Fruit fly (Drosophila melanogaster) whole organism, embryonic: Measurements from ENCODE around the gene CG13248.
A peak's percentile ranks its signal among the peaks of the same experiment; 100 is the strongest.

Experiments used
- ATbp ChIP-seq: fragments of 200-800 bp; sonication (Bioruptor generic); optimal IDR thresholded peaks from 2 replicates; lab custom pipeline; 2017; ENCODE audit warnings: missing biosample characterization, mild to moderate bottlenecking, missing genetic modification characterization, missing genetic modification reagents
- BEAF-32 ChIP-seq: fragments of 200-800 bp; sonication (Bioruptor generic); optimal IDR thresholded peaks from 3 replicates; lab custom pipeline; 2017; ENCODE audit warnings: missing biosample characterization, missing genetic modification characterization, mild to moderate bottlenecking, moderate library complexity, missing genetic modification reagents
- CG10431 ChIP-seq: fragments of 200-800 bp; sonication (Bioruptor generic); optimal IDR thresholded peaks from 3 replicates; lab custom pipeline; 2018; ENCODE audit warnings: missing biosample characterization, mild to moderate bottlenecking, missing genetic modification characterization
- CG11093 ChIP-seq: fragments of 200-800 bp; sonication (Bioruptor generic); IDR thresholded peaks from 3 replicates; pipeline ENCODE4 v1.3.6; 2022; ENCODE audit warnings: missing biosample characterization, missing genetic modification characterization
- CG11504 ChIP-seq: fragments of 200-800 bp; sonication (Bioruptor generic); optimal IDR thresholded peaks from 3 replicates; lab custom pipeline; 2019; ENCODE audit warnings: missing biosample characterization, mild to moderate bottlenecking, missing genetic modification characterization, moderate library complexity
- CG12155 ChIP-seq: fragments of 200-800 bp; sonication (Bioruptor generic); optimal IDR thresholded peaks from 3 replicates; lab custom pipeline; 2016; ENCODE audit warnings: missing biosample characterization, missing genetic modification characterization
- CG13287 ChIP-seq: fragments of 200-800 bp; sonication (Bioruptor generic); IDR thresholded peaks from 2 replicates; pipeline ENCODE4 v1.3.6; 2022; ENCODE audit warnings: missing biosample characterization, missing genetic modification characterization; ENCODE audit not compliant: partially characterized antibody
- CG18476 ChIP-seq: fragments of 200-800 bp; sonication (Bioruptor generic); optimal IDR thresholded peaks from 2 replicates; lab custom pipeline; 2016; ENCODE audit warnings: missing biosample characterization, mild to moderate bottlenecking, missing genetic modification characterization
- CG2120 ChIP-seq: fragments of 200-800 bp; sonication (Bioruptor generic); optimal IDR thresholded peaks from 3 replicates; lab custom pipeline; 2016; ENCODE audit warnings: missing biosample characterization, missing genetic modification characterization
- CG30403 ChIP-seq: fragments of 200-800 bp; sonication (Bioruptor generic); optimal IDR thresholded peaks from 3 replicates; lab custom pipeline; 2016; ENCODE audit warnings: missing biosample characterization, missing genetic modification characterization
- CG3281 ChIP-seq: fragments of 200-800 bp; sonication (Bioruptor generic); optimal IDR thresholded peaks from 3 replicates; lab custom pipeline; 2017; ENCODE audit warnings: missing biosample characterization, mild to moderate bottlenecking, missing genetic modification characterization
- CG4360 ChIP-seq: fragments of 200-800 bp; sonication (Bioruptor generic); IDR thresholded peaks from 2 replicates; pipeline ENCODE4 v1.3.6; 2022; ENCODE audit warnings: missing biosample characterization, missing genetic modification characterization
- CG4424 ChIP-seq: fragments of 200-800 bp; sonication (Bioruptor generic); optimal IDR thresholded peaks from 3 replicates; lab custom pipeline; 2016; ENCODE audit warnings: missing biosample characterization, missing genetic modification characterization
- CG4617 ChIP-seq: fragments of 200-800 bp; sonication (Bioruptor generic); optimal IDR thresholded peaks from 3 replicates; lab custom pipeline; 2016; ENCODE audit warnings: missing biosample characterization, missing genetic modification characterization, borderline replicate concordance
- CG6689 ChIP-seq: fragments of 200-800 bp; sonication (Bioruptor generic); IDR thresholded peaks from 2 replicates; pipeline ENCODE4 v1.3.6; 2022; ENCODE audit warnings: missing biosample characterization, missing genetic modification characterization
- CTCF ChIP-seq: fragments of 200-800 bp; sonication (Bioruptor generic); optimal IDR thresholded peaks from 2 replicates; lab custom pipeline; 2017; ENCODE audit warnings: missing biosample characterization, mild to moderate bottlenecking, missing genetic modification characterization, moderate library complexity
- Dek ChIP-seq: fragments of 200-800 bp; sonication (Bioruptor generic); optimal IDR thresholded peaks from 3 replicates; lab custom pipeline; 2019; ENCODE audit warnings: missing biosample characterization, mild to moderate bottlenecking, missing genetic modification characterization, moderate library complexity
- Doc3 ChIP-seq: fragments of 200-800 bp; sonication (Bioruptor generic); IDR thresholded peaks from 3 replicates; pipeline ENCODE4 v1.3.6; 2022; ENCODE audit warnings: missing biosample characterization, missing genetic modification characterization; ENCODE audit not compliant: partially characterized antibody
- Eip74EF ChIP-seq, 2 experiments: fragments of 200-800 bp in 1 of 2; fragments of >200 bp in 1 of 2; sonication (Bioruptor generic) in 1 of 2; optimal IDR thresholded peaks; 2 replicates each; lab custom pipeline; 2017 to 2019; ENCODE audit warnings: missing biosample characterization in 2 of 2, missing genetic modification characterization in 2 of 2, mild to moderate bottlenecking in 1 of 2, moderate library complexity in 1 of 2
- Fer3 ChIP-seq: fragments of 200-800 bp; sonication (Bioruptor generic); optimal IDR thresholded peaks from 2 replicates; lab custom pipeline; 2018; ENCODE audit warnings: missing biosample characterization, mild to moderate bottlenecking, missing genetic modification characterization, moderate library complexity
- H15 ChIP-seq: fragments of 200-800 bp; sonication (Bioruptor generic); IDR thresholded peaks from 3 replicates; pipeline ENCODE4 v1.3.6; 2022; ENCODE audit warnings: missing biosample characterization, missing genetic modification characterization
- H2.0 ChIP-seq: fragments of 200-800 bp; sonication (Bioruptor generic); IDR thresholded peaks from 2 replicates; pipeline ENCODE4 v1.3.6; 2022; ENCODE audit warnings: missing biosample characterization, missing genetic modification characterization
- HHEX ChIP-seq: fragments of 200-800 bp; sonication (Bioruptor generic); optimal IDR thresholded peaks from 3 replicates; lab custom pipeline; 2017; ENCODE audit warnings: missing biosample characterization, mild to moderate bottlenecking, missing genetic modification characterization, missing genetic modification reagents
- Hsf ChIP-seq: fragments of 200-800 bp; sonication (Bioruptor generic); optimal IDR thresholded peaks from 3 replicates; lab custom pipeline; 2016; ENCODE audit warnings: missing biosample characterization, missing genetic modification characterization
- Lpt ChIP-seq: fragments of >200 bp; optimal IDR thresholded peaks from 2 replicates; lab custom pipeline; 2018; ENCODE audit warnings: missing biosample characterization, missing genetic modification characterization
- Med ChIP-seq: fragments of 200-800 bp; sonication (Bioruptor generic); peaks from one replicate; lab custom pipeline; 2016; ENCODE audit warnings: missing biosample characterization, missing genetic modification characterization, mild to moderate bottlenecking, inconsistent platforms, moderate library complexity
- Meics ChIP-seq: fragments of 200-800 bp; sonication (Bioruptor generic); optimal IDR thresholded peaks from 2 replicates; lab custom pipeline; 2017; ENCODE audit warnings: missing biosample characterization, mild to moderate bottlenecking, missing genetic modification characterization
- Pdp1 ChIP-seq, 2 experiments: fragments of 200-800 bp; sonication (Bioruptor generic); optimal IDR thresholded peaks; 3 replicates each; lab custom pipeline; 2016; ENCODE audit warnings: missing biosample characterization in 2 of 2, missing genetic modification characterization in 2 of 2, mild to moderate bottlenecking in 1 of 2, moderate library complexity in 1 of 2
- Spps ChIP-seq: fragments of 200-800 bp; sonication (Bioruptor generic); optimal IDR thresholded peaks from 2 replicates; lab custom pipeline; 2018; ENCODE audit warnings: missing biosample characterization, mild to moderate bottlenecking, missing genetic modification characterization
- Sry-δ ChIP-seq: fragments of 200-800 bp; sonication (Bioruptor generic); optimal IDR thresholded peaks from 2 replicates; lab custom pipeline; 2016; ENCODE audit warnings: missing biosample characterization, missing genetic modification characterization
- Stat92E ChIP-seq, 3 experiments: fragments of >200 bp in 2 of 3; fragments of 200-800 bp in 1 of 3; sonication (Bioruptor generic) in 1 of 3; optimal IDR thresholded peaks; 2 replicates each; lab custom pipeline; 2017 to 2019; ENCODE audit warnings: missing biosample characterization in 3 of 3, missing genetic modification characterization in 3 of 3, mild to moderate bottlenecking in 1 of 3, moderate library complexity in 1 of 3
- cad ChIP-seq: fragments of >200 bp; optimal IDR thresholded peaks from 2 replicates; lab custom pipeline; 2017; ENCODE audit warnings: missing biosample characterization, missing genetic modification characterization
- caup ChIP-seq: fragments of 200-800 bp; sonication (Bioruptor generic); optimal IDR thresholded peaks from 3 replicates; lab custom pipeline; 2017; ENCODE audit warnings: missing biosample characterization, mild to moderate bottlenecking, missing genetic modification characterization, moderate library complexity; ENCODE audit not compliant: severe bottlenecking
- dmrt99B ChIP-seq: fragments of 200-800 bp; sonication (Bioruptor generic); optimal IDR thresholded peaks from 2 replicates; lab custom pipeline; 2018; ENCODE audit warnings: missing biosample characterization, mild to moderate bottlenecking, missing genetic modification characterization, moderate library complexity
- ind ChIP-seq: fragments of 200-800 bp; sonication (Bioruptor generic); optimal IDR thresholded peaks from 3 replicates; lab custom pipeline; 2016; ENCODE audit warnings: missing biosample characterization, missing genetic modification characterization
- inv ChIP-seq: fragments of 200-800 bp; sonication (Bioruptor generic); IDR thresholded peaks from 2 replicates; pipeline ENCODE4 v1.3.6; 2022; ENCODE audit warnings: missing biosample characterization, missing genetic modification characterization; ENCODE audit not compliant: partially characterized antibody
- lola ChIP-seq, 3 experiments: fragments of >200 bp in 2 of 3; fragments of 200-800 bp in 1 of 3; sonication (Bioruptor generic) in 1 of 3; optimal IDR thresholded peaks; 2 replicates each; lab custom pipeline; 2017 to 2019; ENCODE audit warnings: missing biosample characterization in 3 of 3, missing genetic modification characterization in 3 of 3, mild to moderate bottlenecking in 1 of 3, moderate library complexity in 1 of 3
- maf-S ChIP-seq: fragments of 200-800 bp; sonication (Bioruptor generic); optimal IDR thresholded peaks from 2 replicates; lab custom pipeline; 2016; ENCODE audit warnings: missing biosample characterization, missing genetic modification characterization
- mld ChIP-seq: fragments of 200-800 bp; sonication (Bioruptor generic); IDR thresholded peaks from 3 replicates; pipeline ENCODE4 v1.3.6; 2022; ENCODE audit warnings: missing biosample characterization, missing genetic modification characterization; ENCODE audit not compliant: partially characterized antibody
- nmo ChIP-seq: fragments of 200-800 bp; sonication (Bioruptor generic); optimal IDR thresholded peaks from 2 replicates; lab custom pipeline; 2018; ENCODE audit warnings: missing biosample characterization, mild to moderate bottlenecking, missing genetic modification characterization, moderate library complexity
- nom ChIP-seq: fragments of 200-800 bp; sonication (Bioruptor generic); optimal IDR thresholded peaks from 2 replicates; lab custom pipeline; 2017; ENCODE audit warnings: missing biosample characterization, missing genetic modification characterization, mild to moderate bottlenecking, moderate library complexity, missing genetic modification reagents
- otp ChIP-seq: fragments of 200-800 bp; sonication (Bioruptor generic); IDR thresholded peaks from 3 replicates; pipeline ENCODE4, ENCODE4 v1.3.6; 2022; ENCODE audit warnings: missing biosample characterization, missing genetic modification characterization
- ro ChIP-seq: fragments of 200-800 bp; sonication (Bioruptor generic); IDR thresholded peaks from 2 replicates; pipeline ENCODE4 v1.3.6; 2022; ENCODE audit warnings: missing biosample characterization, missing genetic modification characterization
- run ChIP-seq: fragments of 200-800 bp; sonication (Bioruptor generic); optimal IDR thresholded peaks from 3 replicates; lab custom pipeline; 2018; ENCODE audit warnings: missing biosample characterization, mild to moderate bottlenecking, missing genetic modification characterization
- sob ChIP-seq: fragments of 200-800 bp; sonication (Bioruptor generic); IDR thresholded peaks from 2 replicates; pipeline ENCODE4 v1.3.6; 2022; ENCODE audit warnings: missing biosample characterization, missing genetic modification characterization
- stc ChIP-seq: fragments of 200-800 bp; sonication (Bioruptor generic); IDR thresholded peaks from 2 replicates; pipeline ENCODE4 v1.3.6; 2022; ENCODE audit warnings: missing biosample characterization, missing genetic modification characterization
- ttk ChIP-seq: fragments of 200-800 bp; sonication (Bioruptor generic); IDR thresholded peaks from 2 replicates; pipeline ENCODE4 v2.1.2; 2022; ENCODE audit warnings: missing biosample characterization, missing genetic modification characterization
- unpg ChIP-seq: fragments of 200-800 bp; sonication (Bioruptor generic); optimal IDR thresholded peaks from 3 replicates; lab custom pipeline; 2018; ENCODE audit warnings: missing biosample characterization, mild to moderate bottlenecking, missing genetic modification characterization, moderate library complexity
- vvl ChIP-seq: fragments of 200-800 bp; sonication (Bioruptor generic); IDR thresholded peaks from 2 replicates; pipeline ENCODE4 v1.3.6; 2022; ENCODE audit warnings: missing biosample characterization, missing genetic modification characterization
- wek ChIP-seq: fragments of 200-800 bp; sonication (Bioruptor generic); optimal IDR thresholded peaks from 3 replicates; lab custom pipeline; 2018; ENCODE audit warnings: missing biosample characterization, mild to moderate bottlenecking, missing genetic modification characterization, moderate library complexity

Gene CG13248

dm6 chr3L:20430182-20430581, 19.8 kb upstream of the CG13248 start, which contains the start of gene CG5262 (continued):
- TF ChIP-seq Fer3 (tag; lab: Kevin White, UChicago) (no peak), CG10431 (GFP tag; lab: Kevin White, UChicago) (no peak), CG18476 (GFP tag; lab: Kevin White, UChicago) (no peak), ind (GFP tag; lab: Kevin White, UChicago) (no peak), vvl (GFP tag; lab: Robert Waterston, UW) (peak; percentile 76), nom (GFP tag; lab: Kevin White, UChicago) (peak; percentile 60), CG13287 (GFP tag; lab: Robert Waterston, UW) (peak; percentile 45; the same call in 1 of the 2 replicates), H2.0 (GFP tag; lab: Robert Waterston, UW) (no peak), HHEX (GFP tag; lab: Kevin White, UChicago) (no peak), Med (GFP tag; lab: Kevin White, UChicago) (peak; percentile 9), CG30403 (no peak), ttk (GFP tag; lab: Robert Waterston, UW) (no peak), BEAF-32 (GFP tag; lab: Kevin White, UChicago) (peak; percentile 39), inv (GFP tag; lab: Robert Waterston, UW) (no peak), Meics (GFP tag; lab: Kevin White, UChicago) (no peak), ro (GFP tag; lab: Robert Waterston, UW) (no peak), maf-S (GFP tag; lab: Kevin White, UChicago) (no peak), Eip74EF (GFP tag; optimal IDR thresholded peaks at IDR 0.05; lab: Kevin White, UChicago) (no peak), wek (no peak), nmo (GFP tag; lab: Kevin White, UChicago) (no peak), unpg (GFP tag; lab: Kevin White, UChicago) (no peak), Dek (no peak), Stat92E (GFP tag; optimal IDR thresholded peaks at IDR 0.05; lab: Kevin White, UChicago) (peak in 1 of 3 experiments; percentile 22), Sry-δ (GFP tag; lab: Kevin White, UChicago) (peak; percentile 57), run (tag; lab: Kevin White, UChicago) (no peak), otp (GFP tag; lab: Robert Waterston, UW) (no peak), stc (no peak), H15 (GFP tag; lab: Robert Waterston, UW) (no peak), CG2120 (GFP tag; lab: Kevin White, UChicago) (no peak), CG11093 (no peak), CG11504 (tag; lab: Kevin White, UChicago) (no peak), CG4424 (GFP tag; lab: Kevin White, UChicago) (no peak), CG4360 (no peak), mld (GFP tag; lab: Robert Waterston, UW) (no peak), ATbp (GFP tag; lab: Kevin White, UChicago) (no peak), Pdp1 (GFP tag; optimal IDR thresholded peaks at IDR 0.05; lab: Kevin White, UChicago) (peak in 1 of 2 experiments; percentile 55), lola (GFP tag; optimal IDR thresholded peaks at IDR 0.05; lab: Kevin White, UChicago) (no peak), caup (GFP tag; lab: Kevin White, UChicago) (no peak), CG3281 (GFP tag; lab: Kevin White, UChicago) (no peak), Doc3 (GFP tag; lab: Robert Waterston, UW) (no peak), Lpt (GFP tag; lab: Kevin White, UChicago) (no peak), CG6689 (GFP tag; lab: Robert Waterston, UW) (no peak), CG12155 (GFP tag; lab: Kevin White, UChicago) (no peak), Hsf (GFP tag; lab: Kevin White, UChicago) (no peak), Spps (no peak), CG4617 (GFP tag; lab: Kevin White, UChicago) (peak; percentile 83), CTCF (peak; percentile 31), dmrt99B (tag; lab: Kevin White, UChicago) (no peak), sob (no peak), cad (GFP tag; lab: Kevin White, UChicago) (no peak)
